Worm (Caenorhabditis elegans): ENCODE results near the gene hphd-1.

- TF ChIP-seq ama-1 (optimal IDR thresholded peaks at IDR 0.05) (no peak), flt-1 (GFP tag; IDR thresholded peaks at IDR 0.05) (no peak), sea-1 (GFP tag; conservative IDR thresholded peaks at IDR 0.05) (no peak), scrt-1 (GFP tag; IDR thresholded peaks at IDR 0.05) (no peak), ets-7 (tag; optimal IDR thresholded peaks at IDR 0.05) (no peak), tra-4 (tag; optimal IDR thresholded peaks at IDR 0.05) (no peak), ceh-36 (tag; optimal IDR thresholded peaks at IDR 0.05) (no peak), B0310.2 (tag; optimal IDR thresholded peaks at IDR 0.05) (no peak), tbx-37 (GFP tag; conservative IDR thresholded peaks at IDR 0.05) (no peak), pes-1 (GFP tag; IDR thresholded peaks at IDR 0.05) (no peak), hmbx-1 (tag; optimal IDR thresholded peaks at IDR 0.05) (no peak), hmg-4 (GFP tag; optimal IDR thresholded peaks at IDR 0.05) (no peak), ceh-13 (GFP tag; optimal IDR thresholded peaks at IDR 0.05) (no peak)
Observed at ce11 chrII:13006283-13006682, 9.9 kb upstream of the hphd-1 start.
